Worm (Caenorhabditis elegans) whole organism, L3 larva: ENCODE data around the gene srlf-20.

Source experiments
- R02D3.7 ChIP-seq: fragments of 150-350 bp; optimal IDR thresholded peaks from 2 replicates; lab custom pipeline; 2014; ENCODE audit warnings: missing biosample characterization, missing genetic modification characterization
- ceh-82 ChIP-seq: fragments of 150-350 bp; optimal IDR thresholded peaks from 2 replicates; lab custom pipeline; 2014; ENCODE audit warnings: missing biosample characterization, missing genetic modification characterization
- daf-12 ChIP-seq: fragments of 150-350 bp; optimal IDR thresholded peaks from 2 replicates; lab custom pipeline; 2014; ENCODE audit warnings: missing biosample characterization, missing genetic modification reagents, missing genetic modification characterization
- egl-27 ChIP-seq: sonication (generic microtip); optimal IDR thresholded peaks from 4 replicates; lab custom pipeline; 2017; ENCODE audit warnings: missing biosample characterization, missing genetic modification reagents, missing genetic modification characterization
- egl-5 ChIP-seq: fragments of 150-350 bp; optimal IDR thresholded peaks from 2 replicates; lab custom pipeline; 2017; ENCODE audit warnings: missing biosample characterization, missing genetic modification reagents, missing genetic modification characterization, inconsistent platforms
- elt-1 ChIP-seq: fragments of 150-350 bp; optimal IDR thresholded peaks from 2 replicates; lab custom pipeline; 2014; ENCODE audit warnings: missing biosample characterization, missing genetic modification characterization
- elt-2 ChIP-seq: sonication (generic microtip); optimal IDR thresholded peaks from 2 replicates; lab custom pipeline; 2016; ENCODE audit warnings: missing genetic modification reagents, mild to moderate bottlenecking, missing genetic modification characterization, missing compliant biosample characterization
- elt-3 ChIP-seq, 3 experiments: fragments of 150-350 bp in 1 of 3; sonication (generic microtip) in 2 of 3; optimal IDR thresholded peaks; 2 replicates in 2 of 3; 4 replicates in 1 of 3; lab custom pipeline; 2014 to 2017; ENCODE audit warnings: missing biosample characterization in 3 of 3, missing genetic modification characterization in 3 of 3
- fkh-10 ChIP-seq: sonication (generic microtip); optimal IDR thresholded peaks from 2 replicates; lab custom pipeline; 2017; ENCODE audit warnings: missing biosample characterization, missing genetic modification reagents, missing genetic modification characterization
- fkh-2 ChIP-seq: fragments of 150-350 bp; optimal IDR thresholded peaks from 2 replicates; lab custom pipeline; 2014; ENCODE audit warnings: missing biosample characterization, missing genetic modification reagents, missing genetic modification characterization
- fos-1 ChIP-seq: fragments of 150-350 bp; optimal IDR thresholded peaks from 2 replicates; lab custom pipeline; 2014; ENCODE audit warnings: missing biosample characterization, missing genetic modification characterization
- hmg-11 ChIP-seq: sonication (generic microtip); optimal IDR thresholded peaks from 2 replicates; lab custom pipeline; 2016; ENCODE audit warnings: missing genetic modification characterization, missing compliant biosample characterization
- jun-1 ChIP-seq: fragments of 150-350 bp; optimal IDR thresholded peaks from 2 replicates; lab custom pipeline; 2014; ENCODE audit warnings: missing biosample characterization, missing genetic modification reagents, missing genetic modification characterization
- lin-39 ChIP-seq: fragments of 150-350 bp; optimal IDR thresholded peaks from 2 replicates; lab custom pipeline; 2018; ENCODE audit warnings: missing biosample characterization, missing genetic modification reagents, missing genetic modification characterization
- mml-1 ChIP-seq: fragments of 150-350 bp; sonication (generic microtip); optimal IDR thresholded peaks from 3 replicates; lab custom pipeline; 2014; ENCODE audit warnings: missing biosample characterization, missing genetic modification characterization
- nhr-11 ChIP-seq: fragments of 150-350 bp; optimal IDR thresholded peaks from 2 replicates; lab custom pipeline; 2014; ENCODE audit warnings: missing biosample characterization, missing genetic modification characterization
- nhr-23 ChIP-seq: fragments of 150-350 bp; optimal IDR thresholded peaks from 2 replicates; lab custom pipeline; 2014; ENCODE audit warnings: missing biosample characterization, missing genetic modification reagents, missing genetic modification characterization
- nhr-237 ChIP-seq: fragments of 150-350 bp; optimal IDR thresholded peaks from 2 replicates; lab custom pipeline; 2014; ENCODE audit warnings: missing biosample characterization, missing genetic modification characterization
- nhr-25 ChIP-seq: sonication (generic microtip); optimal IDR thresholded peaks from 2 replicates; lab custom pipeline; 2017; ENCODE audit warnings: missing biosample characterization, missing genetic modification characterization
- nhr-28 ChIP-seq: fragments of 150-350 bp; optimal IDR thresholded peaks from 2 replicates; lab custom pipeline; 2014; ENCODE audit warnings: missing biosample characterization, missing genetic modification characterization
- nhr-43 ChIP-seq: sonication (generic microtip); optimal IDR thresholded peaks from 2 replicates; lab custom pipeline; 2016; ENCODE audit warnings: mild to moderate bottlenecking, missing genetic modification characterization, missing compliant biosample characterization; ENCODE audit not compliant: poor library complexity, severe bottlenecking
- nhr-67 ChIP-seq: fragments of 150-350 bp; optimal IDR thresholded peaks from 2 replicates; lab custom pipeline; 2014; ENCODE audit warnings: missing biosample characterization, missing genetic modification characterization
- nhr-76 ChIP-seq: fragments of 150-350 bp; sonication (generic microtip); optimal IDR thresholded peaks from 5 replicates; lab custom pipeline; 2014; ENCODE audit warnings: missing biosample characterization, missing genetic modification characterization
- nhr-77 ChIP-seq: fragments of 150-350 bp; optimal IDR thresholded peaks from 2 replicates; lab custom pipeline; 2014; ENCODE audit warnings: missing biosample characterization, missing genetic modification characterization
- pha-4 ChIP-seq: fragments of 150-350 bp; optimal IDR thresholded peaks from 2 replicates; lab custom pipeline; 2014; ENCODE audit warnings: missing biosample characterization, missing genetic modification reagents, missing genetic modification characterization
- pqm-1 ChIP-seq: fragments of 150-350 bp; optimal IDR thresholded peaks from 2 replicates; lab custom pipeline; 2017; ENCODE audit warnings: missing biosample characterization, missing genetic modification characterization, inconsistent platforms
- skn-1 ChIP-seq: fragments of 150-350 bp; optimal IDR thresholded peaks from 2 replicates; lab custom pipeline; 2014; ENCODE audit warnings: missing biosample characterization, missing genetic modification characterization
- snpc-4 ChIP-seq: fragments of 150-350 bp; optimal IDR thresholded peaks from 2 replicates; lab custom pipeline; 2014; ENCODE audit warnings: missing biosample characterization, missing genetic modification characterization
- tbx-2 ChIP-seq: sonication (generic microtip); optimal IDR thresholded peaks from 2 replicates; lab custom pipeline; 2016; ENCODE audit warnings: mild to moderate bottlenecking, missing genetic modification characterization, missing compliant biosample characterization
- unc-39 ChIP-seq: sonication (generic microtip); optimal IDR thresholded peaks from 4 replicates; lab custom pipeline; 2017; ENCODE audit warnings: missing biosample characterization, missing genetic modification characterization
- unc-62 ChIP-seq: fragments of 150-350 bp; sonication (generic microtip); optimal IDR thresholded peaks from 4 replicates; lab custom pipeline; 2014; ENCODE audit warnings: missing biosample characterization, missing genetic modification reagents, missing genetic modification characterization
- zag-1 ChIP-seq: fragments of 150-350 bp; optimal IDR thresholded peaks from 2 replicates; lab custom pipeline; 2014; ENCODE audit warnings: missing biosample characterization, missing genetic modification characterization
- ztf-11 ChIP-seq: fragments of 150-350 bp; optimal IDR thresholded peaks from 2 replicates; lab custom pipeline; 2014; ENCODE audit warnings: missing biosample characterization, missing genetic modification characterization
- ztf-4 ChIP-seq: fragments of 150-350 bp; optimal IDR thresholded peaks from 2 replicates; lab custom pipeline; 2014; ENCODE audit warnings: missing biosample characterization, missing genetic modification characterization

srlf-20 gene

ce11 chrV:856549-856948 is 37.2 kb upstream of the srlf-20 start, which contains the start of gene K09C6.2:
Gene K09C6.2, plus strand, starts transcription at chrV:856849.
- TF ChIP-seq fkh-2 = no peak
- no peak for TF ChIP-seq nhr-23 (tag; lab: Kevin White, UChicago)
- no peak for TF ChIP-seq unc-62
- no peak for TF ChIP-seq nhr-11
- TF ChIP-seq nhr-77 (tag; lab: Kevin White, UChicago) = no peak
- no peak for TF ChIP-seq pha-4 (tag; lab: Kevin White, UChicago)
- TF ChIP-seq unc-39 (tag; lab: Kevin White, UChicago) = no peak
- TF ChIP-seq hmg-11 = no peak
- TF ChIP-seq nhr-67 (tag; lab: Kevin White, UChicago) = no peak
- no peak for TF ChIP-seq ceh-82
- TF ChIP-seq nhr-25 (tag; lab: Kevin White, UChicago) = no peak
- TF ChIP-seq nhr-43 (tag; lab: Kevin White, UChicago) = no peak
- no peak for TF ChIP-seq egl-27 (tag; lab: Kevin White, UChicago)
- TF ChIP-seq nhr-76 (tag; lab: Kevin White, UChicago) = no peak
- no peak for TF ChIP-seq nhr-237
- no peak for TF ChIP-seq fkh-10 (GFP tag; lab: Kevin White, UChicago)
- TF ChIP-seq ztf-4 (tag; lab: Kevin White, UChicago) = no peak

ce11 chrV:858841-859456 is 34.8 kb upstream of the srlf-20 start:
- TF ChIP-seq snpc-4 (tag; lab: Kevin White, UChicago) (peak; percentile 84), elt-3 (tag; optimal IDR thresholded peaks at IDR 0.05; lab: Kevin White, UChicago) (no peak)

- no peak for TF ChIP-seq unc-39 (tag; lab: Kevin White, UChicago)
- no peak for TF ChIP-seq jun-1 (tag; lab: Kevin White, UChicago)
- TF ChIP-seq lin-39 (tag; lab: Kevin White, UChicago) = no peak
- no peak for TF ChIP-seq pqm-1
- TF ChIP-seq fkh-2 = no peak
- TF ChIP-seq ceh-82 = no peak
- no peak for TF ChIP-seq tbx-2 (tag; lab: Kevin White, UChicago)
- TF ChIP-seq nhr-76 (tag; lab: Kevin White, UChicago) = no peak
- TF ChIP-seq, all 47 proteins: peak for 0
Observed at ce11 chrV:866729-867128, 27.0 kb upstream of the srlf-20 start, which contains the start of gene T02B11.3. Gene T02B11.3, minus strand, starts transcription at chrV:866829.

- TF ChIP-seq fos-1 (tag; lab: Kevin White, UChicago) = no peak
- TF ChIP-seq pha-4 (tag; lab: Kevin White, UChicago) = no peak
- TF ChIP-seq zag-1 (tag; lab: Kevin White, UChicago) = no peak
- TF ChIP-seq nhr-28 (tag; lab: Kevin White, UChicago) = no peak
- TF ChIP-seq elt-1 = no peak
- TF ChIP-seq, all 47 proteins: peak for 0
Observed at ce11 chrV:871029-871428, 22.7 kb upstream of the srlf-20 start, which contains the start of gene T02B11.4. Gene T02B11.4, minus strand, starts transcription at chrV:871129.

- no peak for TF ChIP-seq nhr-237
- no peak for TF ChIP-seq hmg-11
- TF ChIP-seq nhr-43 (tag; lab: Kevin White, UChicago) = no peak
- no peak for TF ChIP-seq snpc-4 (tag; lab: Kevin White, UChicago)
- no peak for TF ChIP-seq R02D3.7 (tag; lab: Kevin White, UChicago)
- no peak for TF ChIP-seq skn-1 (tag; lab: Kevin White, UChicago)
- TF ChIP-seq egl-5 = no peak
- no peak for TF ChIP-seq daf-12 (tag; lab: Kevin White, UChicago)
- TF ChIP-seq tbx-2 (tag; lab: Kevin White, UChicago) = no peak
- TF ChIP-seq, all 47 proteins: peak for 0
Observed at ce11 chrV:875945-876344, 17.8 kb upstream of the srlf-20 start, which contains the start of gene T02B11.9. Gene T02B11.9, plus strand, starts transcription at chrV:876245.

ce11 chrV:878567-878966 is 15.2 kb upstream of the srlf-20 start, which contains the start of gene T02B11.8:
Gene T02B11.8, minus strand, starts transcription at chrV:878667.
- TF ChIP-seq ztf-11 (tag; lab: Kevin White, UChicago) = no peak
- TF ChIP-seq elt-2 (tag; lab: Kevin White, UChicago) = peak; percentile 45
- no peak for TF ChIP-seq mml-1 (tag; lab: Kevin White, UChicago)
